Fruit fly (Drosophila melanogaster): Measurements from ENCODE around the gene REG.

DNA sequence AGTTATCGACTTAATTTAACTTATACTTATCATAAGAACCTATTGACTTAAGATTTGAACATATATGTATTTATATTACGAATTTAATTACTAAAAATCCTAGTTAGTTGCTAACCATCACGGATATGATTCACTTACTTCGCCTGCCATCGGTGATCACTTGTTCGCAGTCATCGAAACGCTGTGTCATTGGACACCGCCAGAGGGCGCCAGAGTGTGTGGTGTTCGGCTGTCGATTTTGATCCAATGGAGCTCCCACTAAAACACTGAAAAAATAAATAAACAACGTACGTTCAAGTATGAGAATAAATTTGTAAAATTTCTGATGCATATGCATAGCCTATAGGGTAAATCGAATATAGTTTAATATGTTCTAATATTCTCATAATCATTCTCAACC, 12.7 kb downstream of the REG start:
- TF ChIP-seq CTCF (optimal IDR thresholded peaks at IDR 0.05) (peak; percentile 70 to 85), CG8478 (optimal IDR thresholded peaks at IDR 0.05) (no peak)

All from S2 (cell line).